Worm (Caenorhabditis elegans) whole organism, L2 larva: ENCODE measurements around the gene Y56A3A.7.

Source experiments
- C34F6.9 ChIP-seq: fragments of 150-350 bp; optimal IDR thresholded peaks from 2 replicates; lab custom pipeline; 2014; ENCODE audit warnings: missing biosample characterization, missing genetic modification characterization
- F13H6.1 ChIP-seq: sonication (generic microtip); optimal IDR thresholded peaks from 2 replicates; lab custom pipeline; 2016; ENCODE audit warnings: missing genetic modification characterization, missing compliant biosample characterization
- R02D3.7 ChIP-seq: fragments of 150-350 bp; optimal IDR thresholded peaks from 2 replicates; lab custom pipeline; 2014; ENCODE audit warnings: missing biosample characterization, missing genetic modification characterization
- Y55F3AM.14 ChIP-seq: fragments of 200-800 bp; sonication (Bioruptor generic); optimal IDR thresholded peaks from 2 replicates; lab custom pipeline; 2018; ENCODE audit warnings: mild to moderate bottlenecking, missing genetic modification characterization, missing compliant biosample characterization
- ZK546.5 ChIP-seq: sonication (generic microtip); optimal IDR thresholded peaks from 2 replicates; lab custom pipeline; 2017; ENCODE audit warnings: missing biosample characterization, missing genetic modification characterization
- alr-1 ChIP-seq: fragments of 150-350 bp; optimal IDR thresholded peaks from 2 replicates; lab custom pipeline; 2014; ENCODE audit warnings: missing biosample characterization, missing genetic modification characterization
- aly-2 ChIP-seq: fragments of 150-350 bp; optimal IDR thresholded peaks from 2 replicates; lab custom pipeline; 2014; ENCODE audit warnings: missing biosample characterization, missing genetic modification characterization
- ama-1 ChIP-seq: fragments of 150-350 bp; optimal IDR thresholded peaks from 2 replicates; lab custom pipeline; 2018; ENCODE audit warnings: inconsistent platforms
- blmp-1 ChIP-seq: sonication (generic microtip); optimal IDR thresholded peaks from 2 replicates; lab custom pipeline; 2017; ENCODE audit warnings: missing genetic modification characterization, mild to moderate bottlenecking, missing compliant biosample characterization, antibody characterized with exemption, moderate library complexity; ENCODE audit not compliant: insufficient read depth
- ceh-16 ChIP-seq: fragments of 150-350 bp; optimal IDR thresholded peaks from 2 replicates; lab custom pipeline; 2014; ENCODE audit warnings: missing biosample characterization, missing genetic modification characterization
- ceh-82 ChIP-seq: fragments of 150-350 bp; optimal IDR thresholded peaks from 2 replicates; lab custom pipeline; 2014; ENCODE audit warnings: missing biosample characterization, missing genetic modification characterization
- crh-2 ChIP-seq: sonication (generic microtip); optimal IDR thresholded peaks from 2 replicates; lab custom pipeline; 2017; ENCODE audit warnings: missing biosample characterization, missing genetic modification characterization
- dmd-4 ChIP-seq: sonication (generic microtip); optimal IDR thresholded peaks from 2 replicates; lab custom pipeline; 2017; ENCODE audit warnings: missing biosample characterization, missing genetic modification characterization
- egl-27 ChIP-seq: sonication (generic microtip); optimal IDR thresholded peaks from 3 replicates; lab custom pipeline; 2017; ENCODE audit warnings: missing biosample characterization, missing genetic modification reagents, missing genetic modification characterization
- elt-1 ChIP-seq: fragments of 150-350 bp; optimal IDR thresholded peaks from 2 replicates; lab custom pipeline; 2014; ENCODE audit warnings: missing biosample characterization, missing genetic modification characterization
- elt-3 ChIP-seq: sonication (generic microtip); optimal IDR thresholded peaks from 2 replicates; lab custom pipeline; 2017; ENCODE audit warnings: missing biosample characterization, missing genetic modification characterization
- fos-1 ChIP-seq: fragments of 150-350 bp; optimal IDR thresholded peaks from 2 replicates; lab custom pipeline; 2014; ENCODE audit warnings: missing biosample characterization, missing genetic modification characterization
- gmeb-1 ChIP-seq: fragments of 150-350 bp; optimal IDR thresholded peaks from 2 replicates; lab custom pipeline; 2014; ENCODE audit warnings: missing biosample characterization, missing genetic modification characterization
- lin-11 ChIP-seq: fragments of 150-350 bp; sonication (generic microtip); optimal IDR thresholded peaks from 2 replicates; lab custom pipeline; 2014; ENCODE audit warnings: missing biosample characterization, missing genetic modification characterization, inconsistent platforms, mixed read lengths
- lin-13 ChIP-seq: fragments of 150-350 bp; optimal IDR thresholded peaks from 2 replicates; lab custom pipeline; 2014; ENCODE audit warnings: missing biosample characterization, missing genetic modification reagents, missing genetic modification characterization
- lin-39 ChIP-seq: fragments of 150-350 bp; optimal IDR thresholded peaks from 2 replicates; lab custom pipeline; 2014; ENCODE audit warnings: missing biosample characterization, missing genetic modification reagents, missing genetic modification characterization
- lsy-2 ChIP-seq, 2 experiments: fragments of 150-350 bp in 1 of 2; sonication (generic microtip) in 1 of 2; optimal IDR thresholded peaks; 2 replicates each; lab custom pipeline; 2014 to 2017; ENCODE audit warnings: missing biosample characterization in 2 of 2, missing genetic modification characterization in 2 of 2
- mab-5 ChIP-seq: fragments of 150-350 bp; optimal IDR thresholded peaks from 2 replicates; lab custom pipeline; 2014; ENCODE audit warnings: missing biosample characterization, missing genetic modification characterization
- mbf-1 ChIP-seq: sonication (generic microtip); optimal IDR thresholded peaks from 2 replicates; lab custom pipeline; 2017; ENCODE audit warnings: missing biosample characterization, missing genetic modification characterization
- mdl-1 ChIP-seq, 2 experiments: fragments of 150-350 bp in 1 of 2; sonication (generic microtip) in 1 of 2; optimal IDR thresholded peaks; 2 replicates each; lab custom pipeline; 2017; ENCODE audit warnings: missing biosample characterization in 2 of 2, missing genetic modification characterization in 2 of 2
- nhr-10 ChIP-seq: sonication (generic microtip); optimal IDR thresholded peaks from 2 replicates; lab custom pipeline; 2017; ENCODE audit warnings: missing biosample characterization, missing genetic modification characterization
- nhr-11 ChIP-seq: fragments of 150-350 bp; optimal IDR thresholded peaks from 2 replicates; lab custom pipeline; 2014; ENCODE audit warnings: missing biosample characterization, missing genetic modification characterization
- nhr-12 ChIP-seq: fragments of 150-350 bp; optimal IDR thresholded peaks from 2 replicates; lab custom pipeline; 2014; ENCODE audit warnings: missing biosample characterization, missing genetic modification characterization
- nhr-129 ChIP-seq: fragments of 150-350 bp; optimal IDR thresholded peaks from 2 replicates; lab custom pipeline; 2014; ENCODE audit warnings: missing biosample characterization, missing genetic modification characterization
- nhr-21 ChIP-seq: fragments of 150-350 bp; optimal IDR thresholded peaks from 2 replicates; lab custom pipeline; 2014; ENCODE audit warnings: missing biosample characterization, missing genetic modification characterization
- nhr-23 ChIP-seq: fragments of 150-350 bp; optimal IDR thresholded peaks from 2 replicates; lab custom pipeline; 2014; ENCODE audit warnings: missing biosample characterization, missing genetic modification reagents, missing genetic modification characterization
- nhr-237 ChIP-seq: fragments of 150-350 bp; optimal IDR thresholded peaks from 2 replicates; lab custom pipeline; 2014; ENCODE audit warnings: missing biosample characterization, missing genetic modification characterization
- nhr-25 ChIP-seq: fragments of 150-350 bp; sonication (generic microtip); optimal IDR thresholded peaks from 3 replicates; lab custom pipeline; 2014; ENCODE audit warnings: missing biosample characterization, missing genetic modification characterization
- nhr-6 ChIP-seq: fragments of 150-350 bp; optimal IDR thresholded peaks from 2 replicates; lab custom pipeline; 2014; ENCODE audit warnings: missing biosample characterization, missing genetic modification characterization
- nhr-77 ChIP-seq: fragments of 150-350 bp; optimal IDR thresholded peaks from 2 replicates; lab custom pipeline; 2014; ENCODE audit warnings: missing biosample characterization, missing genetic modification characterization
- peb-1 ChIP-seq: fragments of 150-350 bp; optimal IDR thresholded peaks from 2 replicates; lab custom pipeline; 2014; ENCODE audit warnings: missing biosample characterization, missing genetic modification characterization
- sem-4 ChIP-seq: fragments of 150-350 bp; optimal IDR thresholded peaks from 2 replicates; lab custom pipeline; 2014; ENCODE audit warnings: missing biosample characterization, missing genetic modification reagents, missing genetic modification characterization
- skn-1 ChIP-seq: sonication (generic microtip); optimal IDR thresholded peaks from 2 replicates; lab custom pipeline; 2017; ENCODE audit warnings: missing biosample characterization, missing genetic modification characterization
- sma-3 ChIP-seq: sonication (generic microtip); optimal IDR thresholded peaks from 2 replicates; lab custom pipeline; 2016; ENCODE audit warnings: missing genetic modification reagents, missing genetic modification characterization, missing compliant biosample characterization
- sma-9 ChIP-seq, 2 experiments: fragments of 150-350 bp in 1 of 2; sonication (generic microtip) in 1 of 2; optimal IDR thresholded peaks; 2 replicates each; lab custom pipeline; 2014 to 2016; ENCODE audit warnings: missing genetic modification characterization in 2 of 2, mild to moderate bottlenecking in 1 of 2, missing biosample characterization in 1 of 2, missing compliant biosample characterization in 1 of 2, missing genetic modification reagents in 1 of 2, moderate library complexity in 1 of 2
- snpc-4 ChIP-seq: fragments of 150-350 bp; optimal IDR thresholded peaks from 2 replicates; lab custom pipeline; 2014; ENCODE audit warnings: missing biosample characterization, missing genetic modification characterization
- unc-39 ChIP-seq: fragments of 150-350 bp; optimal IDR thresholded peaks from 2 replicates; lab custom pipeline; 2014; ENCODE audit warnings: missing biosample characterization, missing genetic modification characterization
- unc-55 ChIP-seq: fragments of 150-350 bp; sonication (generic microtip); optimal IDR thresholded peaks from 3 replicates; lab custom pipeline; 2014; ENCODE audit warnings: missing biosample characterization, missing genetic modification reagents, missing genetic modification characterization
- unc-62 ChIP-seq: fragments of 150-350 bp; optimal IDR thresholded peaks from 2 replicates; lab custom pipeline; 2014; ENCODE audit warnings: missing biosample characterization, missing genetic modification reagents, missing genetic modification characterization
- zag-1 ChIP-seq: fragments of 150-350 bp; optimal IDR thresholded peaks from 2 replicates; lab custom pipeline; 2014; ENCODE audit warnings: missing biosample characterization, missing genetic modification characterization
- ztf-1 ChIP-seq: fragments of 200-800 bp; sonication (Bioruptor generic); conservative IDR thresholded peaks from 2 replicates; pipeline ENCODE4 v1.3.6; 2022; ENCODE audit warnings: missing genetic modification characterization, missing compliant biosample characterization
- ztf-11 ChIP-seq: sonication (generic microtip); optimal IDR thresholded peaks from 2 replicates; lab custom pipeline; 2017; ENCODE audit warnings: missing biosample characterization, missing genetic modification characterization
- ztf-4 ChIP-seq: fragments of 150-350 bp; optimal IDR thresholded peaks from 2 replicates; lab custom pipeline; 2014; ENCODE audit warnings: missing biosample characterization, missing genetic modification characterization

The Y56A3A.7 gene

DNA sequence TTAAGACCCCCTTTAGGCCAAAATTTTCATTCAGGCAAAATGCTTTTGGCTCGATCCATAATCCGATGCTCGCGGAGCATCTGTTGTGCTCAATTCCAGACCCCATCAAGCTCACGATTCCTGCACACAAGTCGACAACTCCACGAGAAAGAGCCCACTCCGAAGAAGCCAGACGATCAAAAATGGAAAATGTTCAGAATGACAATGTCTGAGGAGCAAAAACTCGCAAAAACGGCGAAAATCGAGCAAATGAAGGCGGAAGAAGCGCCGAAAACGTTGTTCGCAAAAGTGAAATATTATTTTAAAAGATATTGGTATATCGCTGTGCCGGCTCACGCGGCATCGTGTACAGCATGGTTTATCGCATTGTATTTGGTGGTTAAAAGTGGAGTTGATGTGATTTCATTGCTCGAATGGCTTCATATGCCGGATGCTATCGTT lies 25.1 kb downstream of the Y56A3A.7 start, which contains the start of gene Y56A3A.22 (continued):
- TF ChIP-seq nhr-21 (peak; percentile 26), ama-1 (lab: Kevin White, UChicago) (peak; percentile 39), mab-5 (tag; lab: Kevin White, UChicago) (peak; percentile 7), dmd-4 (tag; lab: Kevin White, UChicago) (no peak), alr-1 (no peak), nhr-129 (tag; lab: Kevin White, UChicago) (peak; percentile 33), nhr-23 (no peak), egl-27 (tag; lab: Kevin White, UChicago) (no peak), nhr-12 (no peak), skn-1 (tag; lab: Kevin White, UChicago) (no peak), nhr-77 (tag; lab: Kevin White, UChicago) (no peak)
- TF ChIP-seq, all 48 proteins: peak for 11

- peak; percentile 52 for TF ChIP-seq ztf-4
- TF ChIP-seq mab-5 (tag; lab: Kevin White, UChicago): no peak
- TF ChIP-seq nhr-10 (tag; lab: Kevin White, UChicago): no peak
- TF ChIP-seq ztf-11 (tag; lab: Kevin White, UChicago): no peak
- TF ChIP-seq egl-27 (tag; lab: Kevin White, UChicago): no peak
- peak; percentile 65 for TF ChIP-seq crh-2 (tag; lab: Kevin White, UChicago)
- TF ChIP-seq nhr-21: peak; percentile 38
- peak; percentile 40 for TF ChIP-seq lin-13
- TF ChIP-seq nhr-129 (tag; lab: Kevin White, UChicago): peak; percentile 58
- no peak for TF ChIP-seq blmp-1 (tag; lab: Kevin White, UChicago)
- TF ChIP-seq dmd-4 (tag; lab: Kevin White, UChicago): no peak
- TF ChIP-seq elt-1 (tag; lab: Kevin White, UChicago): no peak
- TF ChIP-seq sma-3 (GFP tag; lab: Kevin White, UChicago): peak; percentile 49
- TF ChIP-seq elt-3 (tag; lab: Kevin White, UChicago): no peak
- TF ChIP-seq peb-1: no peak
- TF ChIP-seq unc-62 (GFP tag; lab: Kevin White, UChicago): no peak
- peak; percentile 34 for TF ChIP-seq nhr-25
- no peak for TF ChIP-seq nhr-11 (tag; lab: Kevin White, UChicago)
- TF ChIP-seq unc-39 (tag; lab: Kevin White, UChicago): no peak
- TF ChIP-seq nhr-6 (tag; lab: Kevin White, UChicago): no peak
- peak; percentile 6 for TF ChIP-seq sma-9 (GFP tag; optimal IDR thresholded peaks at IDR 0.05; lab: Kevin White, UChicago)
- no peak for TF ChIP-seq sma-9 (tag; optimal IDR thresholded peaks at IDR 0.05; lab: Kevin White, UChicago)
- TF ChIP-seq Y55F3AM.14 (GFP tag; lab: Kevin White, UChicago): no peak
- peak; percentile 7 for TF ChIP-seq sem-4 (tag; lab: Kevin White, UChicago)
- no peak for TF ChIP-seq ama-1 (lab: Kevin White, UChicago)
- no peak for TF ChIP-seq ZK546.5 (tag; lab: Kevin White, UChicago)
- TF ChIP-seq nhr-23: no peak
- peak; percentile 45 for TF ChIP-seq lin-11 (tag; lab: Kevin White, UChicago)
- TF ChIP-seq lin-39 (tag; lab: Kevin White, UChicago): no peak
- TF ChIP-seq alr-1: no peak
- no peak for TF ChIP-seq mbf-1
- peak; percentile 80 for TF ChIP-seq unc-55
- no peak for TF ChIP-seq nhr-237
- no peak for TF ChIP-seq zag-1 (tag; lab: Kevin White, UChicago)
- no peak for TF ChIP-seq aly-2 (tag; lab: Kevin White, UChicago)
- TF ChIP-seq ztf-1 (GFP tag; lab: Robert Waterston, UW): no peak
- no peak for TF ChIP-seq nhr-12
- TF ChIP-seq R02D3.7: no peak
- no peak for TF ChIP-seq nhr-77 (tag; lab: Kevin White, UChicago)
- TF ChIP-seq fos-1: peak; percentile 30
- TF ChIP-seq F13H6.1: peak; percentile 16
- no peak for TF ChIP-seq ceh-16 (tag; lab: Kevin White, UChicago)
- no peak for TF ChIP-seq mdl-1 (tag; optimal IDR thresholded peaks at IDR 0.05; lab: Kevin White, UChicago)
- TF ChIP-seq lsy-2 (tag; optimal IDR thresholded peaks at IDR 0.05; lab: Kevin White, UChicago): peak; percentile 31 to 85
- TF ChIP-seq C34F6.9 (tag; lab: Kevin White, UChicago): peak; percentile 68
- no peak for TF ChIP-seq ceh-82
- TF ChIP-seq gmeb-1 (tag; lab: Kevin White, UChicago): peak; percentile 48
- peak; percentile 25 for TF ChIP-seq skn-1 (tag; lab: Kevin White, UChicago)
- TF ChIP-seq snpc-4 (tag; lab: Kevin White, UChicago): no peak
Measured at ce11 chrIII:11920187-11920785, 26.5 kb downstream of the Y56A3A.7 start, which contains the start of the genes ccf-1 and trap-4. Gene ccf-1 (minus strand): TSS chrIII:11920237. Gene trap-4 (plus strand): TSS chrIII:11920735.
